Fruit fly (Drosophila melanogaster): ENCODE data around the gene tos.
A peak's percentile ranks its signal among the peaks of the same experiment; 100 is the strongest.

Gene tos

DNA sequence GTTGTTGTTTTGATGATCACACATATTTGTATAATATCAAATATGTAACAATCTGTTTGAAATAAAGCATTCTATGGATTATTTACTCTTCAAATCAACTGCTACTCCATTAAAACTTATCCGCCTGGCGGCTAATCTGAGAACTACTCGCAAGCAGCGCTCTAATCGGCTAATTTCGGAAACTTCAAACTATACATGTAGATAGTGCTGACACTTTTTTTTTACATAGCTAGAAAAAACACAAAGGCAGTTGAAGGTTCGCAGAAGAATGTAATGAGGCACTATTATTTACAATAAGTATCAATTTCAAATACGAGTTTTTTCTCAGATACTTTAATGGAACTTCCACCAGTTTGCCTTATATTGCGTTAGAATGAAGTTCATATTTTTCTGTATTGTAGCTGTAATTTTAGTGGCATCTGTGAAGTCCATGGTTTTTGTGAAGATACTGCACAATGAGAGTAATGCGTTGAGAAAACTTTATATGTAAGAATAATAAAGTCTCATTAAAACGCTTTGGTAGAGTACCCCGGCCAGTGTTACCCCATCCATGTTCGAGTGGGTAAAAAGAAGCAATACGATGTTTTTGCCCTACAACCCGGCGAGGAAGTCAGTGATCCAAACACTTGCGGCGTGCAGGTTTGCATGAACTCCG is 15.8 kb downstream of the tos start (continued):
- TF ChIP-seq pnt (GFP tag; optimal IDR thresholded peaks at IDR 0.05): peak; percentile 69
- peak; percentile 56; the same call in 1 of the 2 replicates for TF ChIP-seq CG10366 (GFP tag; IDR thresholded peaks at IDR 0.05)
- TF ChIP-seq CG9609 (GFP tag; optimal IDR thresholded peaks at IDR 0.05): peak; percentile 29
- TF ChIP-seq CG3065 (GFP tag; optimal IDR thresholded peaks at IDR 0.05): no peak
- TF ChIP-seq Mrtf (GFP tag; IDR thresholded peaks at IDR 0.05): peak; percentile 71; the same call in 2 of the 3 replicates
- TF ChIP-seq NC2α (GFP tag; optimal IDR thresholded peaks at IDR 0.05): peak; percentile 58
- TF ChIP-seq MTF-1 (GFP tag; optimal IDR thresholded peaks at IDR 0.05; ENCODE audit: borderline replicate concordance): no peak
- TF ChIP-seq crp (GFP tag; optimal IDR thresholded peaks at IDR 0.05): no peak
- TF ChIP-seq CG8924 (tag; optimal IDR thresholded peaks at IDR 0.05): no peak
- TF ChIP-seq chn (GFP tag; optimal IDR thresholded peaks at IDR 0.05): no peak
- no peak for TF ChIP-seq CG1603 (tag; optimal IDR thresholded peaks at IDR 0.05)
- no peak for TF ChIP-seq bsh (GFP tag; optimal IDR thresholded peaks at IDR 0.05)
- no peak for TF ChIP-seq CG16779 (GFP tag; IDR thresholded peaks at IDR 0.05)
- peak; percentile 25 for TF ChIP-seq dm (GFP tag; optimal IDR thresholded peaks at IDR 0.05)
- no peak for TF ChIP-seq pros (GFP tag; optimal IDR thresholded peaks at IDR 0.05)
- TF ChIP-seq CG12236 (GFP tag; optimal IDR thresholded peaks at IDR 0.05): no peak
- no peak for TF ChIP-seq CG15479 (GFP tag; optimal IDR thresholded peaks at IDR 0.05)
- TF ChIP-seq da (GFP tag; optimal IDR thresholded peaks at IDR 0.05): peak; percentile 25
- no peak for TF ChIP-seq CG12071 (GFP tag; optimal IDR thresholded peaks at IDR 0.05)
- no peak for TF ChIP-seq crc (GFP tag; optimal IDR thresholded peaks at IDR 0.05)
- TF ChIP-seq danr (GFP tag; IDR thresholded peaks at IDR 0.05): no peak
- TF ChIP-seq wor (GFP tag; IDR thresholded peaks at IDR 0.05): no peak
- TF ChIP-seq CkIIα-i1 (GFP tag; IDR thresholded peaks at IDR 0.05): no peak
- TF ChIP-seq bab2 (GFP tag; optimal IDR thresholded peaks at IDR 0.05): peak; percentile 43
- no peak for TF ChIP-seq ab (GFP tag; optimal IDR thresholded peaks at IDR 0.05)
- peak; percentile 21 for TF ChIP-seq CG4707 (GFP tag; optimal IDR thresholded peaks at IDR 0.05)
- no peak for TF ChIP-seq Lpt (GFP tag; optimal IDR thresholded peaks at IDR 0.05)
- peak; percentile 61 for TF ChIP-seq CG1602 (GFP tag; optimal IDR thresholded peaks at IDR 0.05)
- TF ChIP-seq CG7963 (GFP tag; IDR thresholded peaks at IDR 0.05; ENCODE audit: partially characterized antibody): no peak
- TF ChIP-seq CG15011 (GFP tag; optimal IDR thresholded peaks at IDR 0.05): no peak
- TF ChIP-seq CG8089 (GFP tag; optimal IDR thresholded peaks at IDR 0.05): peak; percentile 30
- no peak for TF ChIP-seq CG17912 (GFP tag; optimal IDR thresholded peaks at IDR 0.05)
- no peak for TF ChIP-seq hth (optimal IDR thresholded peaks at IDR 0.05)
- no peak for TF ChIP-seq pfk (GFP tag; optimal IDR thresholded peaks at IDR 0.05)
- TF ChIP-seq chm (GFP tag; IDR thresholded peaks at IDR 0.05): no peak
- TF ChIP-seq CG1832 (GFP tag; optimal IDR thresholded peaks at IDR 0.05): no peak
- no peak for TF ChIP-seq Drgx (GFP tag; IDR thresholded peaks at IDR 0.05)
- no peak for TF ChIP-seq gem (tag; optimal IDR thresholded peaks at IDR 0.05)
- 0 out of 2 replicates have a peak, but pooled peaks have one; percentile 31 for TF ChIP-seq sna (GFP tag; IDR thresholded peaks at IDR 0.05; ENCODE audit: partially characterized antibody)
- TF ChIP-seq twi (tag; optimal IDR thresholded peaks at IDR 0.05): no peak
- TF ChIP-seq Dfd (GFP tag; optimal IDR thresholded peaks at IDR 0.05): no peak
- TF ChIP-seq zen2 (GFP tag; IDR thresholded peaks at IDR 0.05; ENCODE audit: partially characterized antibody): no peak
- TF ChIP-seq Antp (GFP tag; optimal IDR thresholded peaks at IDR 0.05): peak; percentile 46
- no peak for TF ChIP-seq CG8359 (GFP tag; optimal IDR thresholded peaks at IDR 0.05; ENCODE audit: borderline replicate concordance)
- no peak for TF ChIP-seq eve (GFP tag; optimal IDR thresholded peaks at IDR 0.05)
- TF ChIP-seq CG32767 (GFP tag; IDR thresholded peaks at IDR 0.05): no peak
- TF ChIP-seq lov (optimal IDR thresholded peaks at IDR 0.05): no peak
- no peak for TF ChIP-seq lov (GFP tag; IDR thresholded peaks at IDR 0.05)
- TF ChIP-seq sqz (GFP tag; optimal IDR thresholded peaks at IDR 0.05): no peak
- peak; percentile 10 for TF ChIP-seq wek (GFP tag; optimal IDR thresholded peaks at IDR 0.05)
- no peak for TF ChIP-seq Oaz (GFP tag; IDR thresholded peaks at IDR 0.05)

Data from whole organism, embryonic.